Worm (Caenorhabditis elegans): ENCODE measurements around the gene pho-12.

DNA sequence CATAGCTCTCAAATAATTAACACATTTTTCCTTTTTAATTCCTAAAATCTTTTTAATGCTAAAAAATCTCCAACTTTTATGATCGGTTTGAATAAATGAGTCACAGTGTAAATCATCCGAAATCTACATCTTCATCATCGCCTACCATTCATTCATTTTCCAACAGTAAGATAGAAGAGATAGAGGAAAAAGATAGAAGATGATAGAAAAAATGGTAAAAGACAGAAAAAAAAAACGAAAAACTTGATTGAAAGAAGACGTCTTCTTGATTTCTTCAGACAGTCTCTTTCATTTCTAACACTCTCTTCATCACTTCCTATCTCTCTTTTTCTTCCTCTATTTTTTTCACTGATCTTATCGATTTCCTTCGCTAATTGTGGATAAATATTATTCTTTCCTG lies 42.6 kb upstream of the pho-12 start:
- TF ChIP-seq flt-1 (GFP tag; IDR thresholded peaks at IDR 0.05) (no peak), ztf-23 (GFP tag; IDR thresholded peaks at IDR 0.05) (no peak), klf-2 (GFP tag; conservative IDR thresholded peaks at IDR 0.05) (no peak), med-1 (GFP tag; optimal IDR thresholded peaks at IDR 0.05; ENCODE audit: insufficient read depth) (no peak), cog-1 (tag; optimal IDR thresholded peaks at IDR 0.05) (no peak), ref-1 (GFP tag; conservative IDR thresholded peaks at IDR 0.05) (no peak), T22C8.4 (GFP tag; IDR thresholded peaks at IDR 0.05) (no peak)

All from whole organism, midembryonic.